Worm (Caenorhabditis elegans) whole organism, L3 larva: ENCODE data around the gene E02H1.6.

Source experiments
- ZK546.5 ChIP-seq: sonication (generic microtip); optimal IDR thresholded peaks from 2 replicates; lab custom pipeline; 2017; ENCODE audit warnings: missing biosample characterization, missing genetic modification characterization
- ama-1 ChIP-seq: fragments of 150-350 bp; optimal IDR thresholded peaks from 2 replicates; lab custom pipeline; 2018
- egl-27 ChIP-seq: sonication (generic microtip); optimal IDR thresholded peaks from 4 replicates; lab custom pipeline; 2017; ENCODE audit warnings: missing biosample characterization, missing genetic modification reagents, missing genetic modification characterization
- fkh-2 ChIP-seq: fragments of 150-350 bp; optimal IDR thresholded peaks from 2 replicates; lab custom pipeline; 2014; ENCODE audit warnings: missing biosample characterization, missing genetic modification reagents, missing genetic modification characterization
- fos-1 ChIP-seq: fragments of 150-350 bp; optimal IDR thresholded peaks from 2 replicates; lab custom pipeline; 2014; ENCODE audit warnings: missing biosample characterization, missing genetic modification characterization
- nhr-237 ChIP-seq: fragments of 150-350 bp; optimal IDR thresholded peaks from 2 replicates; lab custom pipeline; 2014; ENCODE audit warnings: missing biosample characterization, missing genetic modification characterization
- nhr-76 ChIP-seq: fragments of 150-350 bp; sonication (generic microtip); optimal IDR thresholded peaks from 5 replicates; lab custom pipeline; 2014; ENCODE audit warnings: missing biosample characterization, missing genetic modification characterization
- pqm-1 ChIP-seq: fragments of 150-350 bp; optimal IDR thresholded peaks from 2 replicates; lab custom pipeline; 2017; ENCODE audit warnings: missing biosample characterization, missing genetic modification characterization, inconsistent platforms
- unc-62 ChIP-seq: fragments of 150-350 bp; sonication (generic microtip); optimal IDR thresholded peaks from 4 replicates; lab custom pipeline; 2014; ENCODE audit warnings: missing biosample characterization, missing genetic modification reagents, missing genetic modification characterization
- zag-1 ChIP-seq: fragments of 150-350 bp; optimal IDR thresholded peaks from 2 replicates; lab custom pipeline; 2014; ENCODE audit warnings: missing biosample characterization, missing genetic modification characterization

DNA sequence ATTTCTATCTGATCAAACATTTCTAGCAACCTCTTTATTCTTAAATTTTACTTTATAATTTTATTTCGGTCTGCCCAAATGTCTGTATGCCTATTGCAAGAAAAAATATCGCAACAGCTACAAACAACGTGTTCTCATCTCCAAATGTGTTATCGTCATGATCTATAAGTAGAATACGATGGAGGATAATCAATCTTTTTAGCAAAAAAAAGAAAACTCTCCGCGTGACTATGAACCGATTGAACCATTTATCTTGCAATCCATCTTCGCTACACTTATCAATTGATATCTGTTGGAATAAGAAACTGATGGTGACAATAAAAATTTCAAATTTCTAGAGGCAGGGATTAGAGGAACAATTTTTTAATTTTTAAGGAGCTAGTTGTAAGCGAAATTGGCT is 9.5 kb downstream of the E02H1.6 start:
- TF ChIP-seq ZK546.5 (tag; lab: Kevin White, UChicago) = no peak
- no peak for TF ChIP-seq nhr-76 (tag; lab: Kevin White, UChicago)
- no peak for TF ChIP-seq ama-1
- no peak for TF ChIP-seq egl-27
- no peak for TF ChIP-seq fos-1 (tag; lab: Kevin White, UChicago)
- no peak for TF ChIP-seq zag-1 (tag; lab: Kevin White, UChicago)
- no peak for TF ChIP-seq nhr-237
- no peak for TF ChIP-seq fkh-2 (tag; lab: Kevin White, UChicago)
- TF ChIP-seq unc-62 (GFP tag; lab: Kevin White, UChicago) = no peak
- TF ChIP-seq pqm-1 (tag; lab: Kevin White, UChicago) = no peak
